Worm (Caenorhabditis elegans): ENCODE results near the gene T01D3.6.

ce11 chrV:13738374-13738773 is 21.8 kb downstream of the T01D3.6 start, which contains the start of gene irg-5:
- TF ChIP-seq flt-1 (GFP tag; IDR thresholded peaks at IDR 0.05) (no peak), T22C8.4 (GFP tag; IDR thresholded peaks at IDR 0.05) (no peak), ref-1 (GFP tag; conservative IDR thresholded peaks at IDR 0.05) (no peak), med-1 (GFP tag; optimal IDR thresholded peaks at IDR 0.05; ENCODE audit: insufficient read depth) (no peak), cog-1 (tag; optimal IDR thresholded peaks at IDR 0.05) (no peak), ztf-29 (GFP tag; IDR thresholded peaks at IDR 0.05) (no peak)

Measured in whole organism, midembryonic.